Worm (Caenorhabditis elegans) whole organism, L4/young adult: ENCODE data around the gene F52H2.1.

ENCODE experiments used
- W03F9.2 ChIP-seq: fragments of 150-350 bp; optimal IDR thresholded peaks from 2 replicates; lab custom pipeline; 2014; ENCODE audit warnings: missing biosample characterization, missing genetic modification characterization
- dao-5 ChIP-seq: sonication (generic microtip); optimal IDR thresholded peaks from 2 replicates; lab custom pipeline; 2016; ENCODE audit warnings: missing genotype, missing genetic modification characterization, moderate library complexity, missing compliant biosample characterization
- him-1 ChIP-seq: sonication (generic microtip); optimal IDR thresholded peaks from 2 replicates; lab custom pipeline; 2016; ENCODE audit warnings: missing genotype, missing genetic modification reagents, missing genetic modification characterization, missing compliant biosample characterization

The F52H2.1 gene

DNA sequence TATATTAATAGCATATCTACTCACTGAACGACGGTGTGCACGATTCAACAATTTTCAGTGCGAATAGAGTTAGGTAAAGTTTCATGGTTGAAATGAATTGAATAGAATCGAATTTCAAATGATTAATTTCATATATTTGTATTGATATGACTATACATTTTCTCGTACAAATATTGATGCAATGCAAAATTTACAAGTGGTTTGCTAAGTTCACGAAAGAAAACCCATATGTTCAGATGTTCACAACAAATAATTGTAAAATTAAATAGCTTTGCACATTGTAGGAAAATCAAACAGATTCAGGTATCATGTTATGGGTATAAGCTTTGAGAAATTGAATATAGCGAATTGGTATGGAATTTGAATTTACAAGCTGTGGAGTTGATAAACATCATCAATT lies 12.8 kb downstream of the F52H2.1 start, which contains the start of gene H01M10.2:
H01M10.2 (minus strand) TSS at position 101 of the 400 bp plus-strand sequence.
- no peak for TF ChIP-seq him-1 (tag; lab: Kevin White, UChicago)
- no peak for TF ChIP-seq dao-5 (tag; lab: Kevin White, UChicago)
- TF ChIP-seq W03F9.2 = no peak

DNA sequence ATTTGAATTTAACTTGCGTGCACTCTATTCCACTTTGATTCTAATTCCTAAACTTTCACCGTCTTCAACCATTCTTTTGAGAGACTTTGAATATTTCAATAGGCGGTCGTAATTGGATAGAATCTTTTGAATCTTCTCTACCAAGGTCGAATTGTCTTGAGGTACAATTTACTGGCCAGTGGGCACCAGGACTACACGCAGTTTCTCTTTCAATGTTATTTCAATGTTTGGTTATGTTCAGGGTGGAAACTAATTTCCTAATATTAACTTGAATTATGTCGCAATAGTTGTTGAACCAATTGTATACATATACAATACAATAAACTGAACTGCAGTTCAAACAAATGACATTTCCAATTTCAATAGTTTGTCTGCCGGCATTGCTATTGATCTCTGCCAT lies 15.1 kb downstream of the F52H2.1 start:
- TF ChIP-seq him-1 (tag; lab: Kevin White, UChicago) = no peak
- no peak for TF ChIP-seq W03F9.2
- no peak for TF ChIP-seq dao-5 (tag; lab: Kevin White, UChicago)

DNA sequence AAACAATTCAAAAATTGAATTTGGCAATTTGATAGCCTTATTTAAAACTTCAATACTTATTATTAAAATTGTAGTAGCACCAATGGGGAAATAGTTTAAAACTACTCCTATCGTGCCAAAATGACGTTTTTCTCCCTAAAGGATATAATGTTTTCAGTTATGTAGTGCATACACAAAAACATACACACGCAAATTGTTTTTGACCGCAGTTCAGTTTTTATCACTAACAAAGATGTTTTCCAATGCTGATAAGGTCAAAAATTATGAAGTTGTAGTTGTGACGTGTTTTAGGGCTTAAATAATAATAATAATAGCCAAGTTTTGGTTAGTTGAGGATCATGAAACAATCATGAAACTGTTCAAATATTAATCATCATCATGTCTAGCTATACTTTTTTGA lies 17.1 kb downstream of the F52H2.1 start:
- TF ChIP-seq dao-5 (tag; lab: Kevin White, UChicago) = no peak
- TF ChIP-seq him-1 (tag; lab: Kevin White, UChicago) = no peak
- TF ChIP-seq W03F9.2 = no peak

DNA sequence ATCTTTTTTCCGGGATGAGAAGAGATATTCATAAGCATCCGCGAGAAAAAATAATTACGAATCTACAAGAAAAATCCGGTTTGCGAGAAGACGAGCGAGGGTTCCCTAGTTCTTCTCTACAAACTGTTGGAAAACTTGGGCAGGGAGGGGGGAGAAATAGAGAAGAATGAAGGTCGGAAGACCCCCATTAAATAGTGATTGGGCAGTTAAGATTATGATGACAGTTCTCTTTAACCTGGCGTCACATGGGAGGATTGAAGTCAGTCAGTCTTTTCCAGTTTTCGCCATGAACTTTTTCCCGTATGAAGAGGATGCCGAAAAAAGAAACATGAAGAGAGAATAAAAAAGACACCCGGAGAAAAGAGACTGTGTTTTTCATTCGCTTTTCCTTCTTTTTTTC lies 17.9 kb downstream of the F52H2.1 start:
- no peak for TF ChIP-seq dao-5 (tag; lab: Kevin White, UChicago)
- TF ChIP-seq him-1 (tag; lab: Kevin White, UChicago) = no peak
- no peak for TF ChIP-seq W03F9.2

DNA sequence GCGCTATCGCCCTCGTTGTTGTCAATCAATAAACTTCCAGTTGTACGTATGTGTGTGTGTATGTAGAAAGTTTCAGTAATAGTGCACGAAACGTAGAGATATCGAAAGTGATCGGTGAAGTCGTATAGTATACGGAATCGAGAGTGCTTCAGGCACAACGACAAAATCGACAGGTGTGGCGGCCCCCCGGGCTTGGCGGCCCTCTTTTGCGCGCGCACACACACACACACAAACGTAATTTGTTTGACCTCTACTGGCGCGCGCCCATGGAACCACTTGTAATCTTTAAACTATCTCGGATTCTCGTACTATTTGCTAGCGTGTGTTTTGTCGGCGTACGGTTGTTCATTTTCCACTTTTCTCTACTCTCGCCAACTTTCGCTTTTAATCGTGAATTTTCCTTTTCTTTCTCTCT lies 18.7 kb downstream of the F52H2.1 start:
- no peak for TF ChIP-seq dao-5 (tag; lab: Kevin White, UChicago)
- no peak for TF ChIP-seq him-1 (tag; lab: Kevin White, UChicago)
- TF ChIP-seq W03F9.2 = no peak

DNA sequence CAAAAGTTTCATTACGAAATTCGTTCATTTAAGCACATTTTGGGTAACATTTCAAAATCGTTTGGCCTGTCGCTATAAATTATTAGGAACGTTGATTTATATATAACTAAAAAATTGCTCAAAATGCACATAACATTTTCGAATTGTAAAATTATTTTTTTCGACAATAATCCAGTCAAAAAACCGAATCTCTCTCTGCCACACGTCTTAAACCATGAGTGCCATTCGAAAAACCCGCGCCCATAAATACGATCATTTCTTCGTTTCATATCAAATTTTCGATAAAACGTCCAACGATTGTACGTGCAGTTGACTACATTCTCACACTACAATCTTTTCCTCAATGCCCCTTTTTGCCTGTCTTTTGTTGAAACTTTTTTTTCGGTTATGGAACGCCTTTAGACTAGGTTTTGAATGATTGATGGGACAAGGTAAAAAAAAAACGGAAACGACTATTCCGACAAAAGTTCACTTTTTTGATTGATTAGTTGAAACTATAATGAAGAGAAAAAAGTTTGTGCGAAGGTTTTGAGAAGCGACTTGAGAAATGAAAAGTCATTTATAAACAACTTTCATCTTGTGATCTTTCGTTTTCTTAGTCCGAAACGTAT lies 19.9 kb downstream of the F52H2.1 start:
- TF ChIP-seq dao-5 (tag; lab: Kevin White, UChicago) = no peak
- TF ChIP-seq W03F9.2 = no peak
- no peak for TF ChIP-seq him-1 (tag; lab: Kevin White, UChicago)

DNA sequence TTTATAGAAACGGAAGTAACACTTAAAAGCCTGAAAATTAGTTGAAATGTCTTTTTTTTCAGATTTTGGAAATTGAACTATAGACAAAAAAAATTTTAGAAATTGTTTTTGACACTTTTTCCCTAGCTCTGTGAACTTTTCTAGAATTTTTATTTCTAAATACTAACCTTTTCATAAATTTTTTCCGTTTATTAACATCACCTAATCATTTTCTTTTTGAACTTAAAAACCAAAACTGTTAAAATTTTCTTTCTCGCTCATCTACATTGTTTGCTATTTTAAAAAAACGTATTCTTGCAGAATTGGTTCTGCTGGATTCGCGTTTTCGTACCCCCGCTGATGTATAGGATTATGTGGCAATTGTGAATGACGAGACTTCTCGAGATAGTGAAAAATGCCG lies 20.8 kb downstream of the F52H2.1 start, which contains the start of the genes nhr-40 and T03G6.7:
nhr-40 (plus strand) TSS at position 301 of the 400 bp plus-strand sequence.
T03G6.7 (plus strand) TSS at position 337 of the 400 bp plus-strand sequence.
- TF ChIP-seq dao-5 (tag; lab: Kevin White, UChicago) (no peak), him-1 (tag; lab: Kevin White, UChicago) (no peak), W03F9.2 (no peak)

DNA sequence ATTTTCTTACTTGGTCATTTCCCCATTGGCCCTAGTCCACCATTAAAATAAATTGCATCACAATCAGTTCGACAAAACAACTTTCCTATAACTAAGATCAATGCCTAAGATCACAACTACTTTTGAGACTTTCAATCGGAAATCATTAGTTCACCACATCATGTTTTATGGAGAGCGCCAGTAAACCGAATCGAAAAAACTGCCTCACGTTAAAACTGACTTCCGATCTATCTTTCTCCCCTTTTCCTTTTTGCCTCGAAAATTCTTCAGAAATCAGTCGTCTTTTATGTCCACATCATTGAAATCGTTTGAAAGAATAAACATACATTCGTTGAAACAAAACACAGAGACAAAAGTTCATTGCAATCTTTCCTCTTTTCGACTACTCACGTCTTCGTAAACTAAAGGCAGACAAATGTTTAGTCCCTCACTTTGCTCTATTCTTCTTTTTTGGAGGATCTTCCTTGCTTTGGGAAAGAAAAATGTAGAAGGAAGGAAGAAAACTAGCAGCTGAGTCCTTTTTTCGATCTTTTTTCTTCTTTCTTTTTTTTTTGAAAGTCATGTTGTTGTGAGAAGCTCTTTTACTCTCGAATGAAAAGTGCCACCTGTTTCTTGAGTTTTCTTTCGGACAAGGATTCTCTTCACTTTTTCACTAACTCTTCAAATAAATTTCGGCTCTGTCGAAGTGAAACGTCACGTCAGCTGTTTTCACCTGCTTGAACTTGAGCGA lies 22.3 kb downstream of the F52H2.1 start:
- TF ChIP-seq him-1 (tag; lab: Kevin White, UChicago) (peak; percentile 36), W03F9.2 (no peak), dao-5 (tag; lab: Kevin White, UChicago) (no peak)

DNA sequence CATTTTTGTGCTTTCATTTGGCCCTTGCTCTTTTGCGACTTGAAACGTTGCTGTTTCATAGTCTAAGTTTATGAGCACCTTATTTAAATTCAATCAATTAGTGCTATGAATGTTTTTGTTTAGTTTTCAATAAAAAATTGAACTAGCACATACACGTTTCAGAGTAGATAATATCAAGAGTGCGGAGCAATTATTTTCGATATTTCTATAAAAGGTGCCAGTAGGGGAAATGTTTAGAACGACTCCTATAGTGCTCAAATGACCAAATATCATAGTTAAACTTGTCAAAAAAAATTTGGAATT lies 22.8 kb downstream of the F52H2.1 start:
- TF ChIP-seq him-1 (tag; lab: Kevin White, UChicago) = no peak
- TF ChIP-seq W03F9.2 = no peak
- TF ChIP-seq dao-5 (tag; lab: Kevin White, UChicago) = no peak

DNA sequence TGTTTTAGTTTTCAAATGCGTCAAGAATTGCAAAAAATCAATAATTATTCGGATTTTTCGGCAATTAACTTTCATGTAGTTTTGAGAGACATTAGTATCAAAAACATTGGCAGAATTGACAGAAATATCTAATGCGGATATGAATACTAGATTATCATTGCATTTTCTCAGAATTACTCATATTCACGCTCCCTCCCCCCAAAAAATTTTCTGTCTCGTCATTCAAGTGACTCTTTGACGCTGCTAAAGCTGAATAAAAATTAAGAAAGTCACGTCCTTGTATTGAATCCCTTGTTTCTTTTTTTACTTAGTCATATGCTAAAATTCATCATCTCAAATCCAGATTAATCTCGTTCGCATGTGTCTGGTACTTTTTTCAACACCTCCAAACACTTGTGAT lies 23.7 kb downstream of the F52H2.1 start:
- TF ChIP-seq W03F9.2 (no peak), him-1 (tag; lab: Kevin White, UChicago) (no peak), dao-5 (tag; lab: Kevin White, UChicago) (no peak)

DNA sequence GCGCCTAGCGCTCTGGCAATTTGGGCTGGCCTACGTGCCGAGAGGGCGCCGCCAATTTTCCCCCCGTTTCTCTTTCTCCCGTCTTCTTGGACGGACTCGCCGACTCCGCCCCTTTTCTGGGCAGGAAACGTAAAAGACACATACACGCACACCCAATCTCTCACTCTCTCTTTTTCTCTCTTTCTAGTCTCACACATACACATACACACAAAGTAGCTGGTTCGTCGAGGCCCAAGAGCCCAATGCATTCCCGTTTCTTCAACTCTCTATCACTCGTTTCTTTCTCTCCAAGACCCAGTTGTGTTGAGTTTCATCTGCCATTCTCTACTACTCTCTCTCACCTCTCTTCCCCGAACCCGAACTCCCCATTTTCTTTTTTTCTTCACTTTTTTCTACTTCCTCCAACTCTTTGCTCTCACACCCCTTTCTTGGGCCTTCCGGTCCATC lies 26.0 kb downstream of the F52H2.1 start:
- TF ChIP-seq him-1 (tag; lab: Kevin White, UChicago) = peak; percentile 79
- TF ChIP-seq dao-5 (tag; lab: Kevin White, UChicago) = no peak

DNA sequence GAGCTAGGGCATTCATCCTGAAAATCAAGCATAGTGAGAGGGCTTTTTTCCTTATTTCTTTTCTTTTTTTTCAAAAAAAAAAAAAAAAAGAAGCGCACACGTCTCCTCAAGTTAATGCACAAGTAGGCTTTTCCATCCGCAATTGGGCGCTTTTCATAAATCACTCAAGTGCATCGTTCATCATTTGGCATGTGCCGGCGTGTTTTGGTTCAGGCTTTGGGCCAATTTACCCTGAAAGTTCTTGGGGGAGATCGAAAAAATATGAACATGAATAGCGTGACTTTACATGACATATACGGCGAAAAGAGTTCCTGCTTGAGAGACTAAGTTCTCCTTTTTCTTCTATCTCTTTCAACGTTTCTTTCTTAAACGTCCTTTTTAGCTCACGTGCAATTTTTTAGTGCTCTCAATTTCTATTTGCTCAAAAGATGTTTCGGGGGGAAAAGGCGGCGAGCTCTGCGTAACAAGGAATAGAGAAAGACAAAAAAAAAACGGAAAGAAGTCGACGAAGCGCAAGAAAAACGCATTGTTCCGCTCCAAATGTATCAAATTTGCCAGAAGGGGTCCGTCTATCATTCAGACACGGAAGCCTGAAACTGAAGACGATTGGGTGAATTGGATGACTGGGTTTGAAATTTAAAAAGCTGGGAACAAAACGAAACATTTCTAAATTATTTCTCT lies 28.3 kb downstream of the F52H2.1 start:
- TF ChIP-seq him-1 (tag; lab: Kevin White, UChicago) (no peak), W03F9.2 (no peak), dao-5 (tag; lab: Kevin White, UChicago) (no peak)

DNA sequence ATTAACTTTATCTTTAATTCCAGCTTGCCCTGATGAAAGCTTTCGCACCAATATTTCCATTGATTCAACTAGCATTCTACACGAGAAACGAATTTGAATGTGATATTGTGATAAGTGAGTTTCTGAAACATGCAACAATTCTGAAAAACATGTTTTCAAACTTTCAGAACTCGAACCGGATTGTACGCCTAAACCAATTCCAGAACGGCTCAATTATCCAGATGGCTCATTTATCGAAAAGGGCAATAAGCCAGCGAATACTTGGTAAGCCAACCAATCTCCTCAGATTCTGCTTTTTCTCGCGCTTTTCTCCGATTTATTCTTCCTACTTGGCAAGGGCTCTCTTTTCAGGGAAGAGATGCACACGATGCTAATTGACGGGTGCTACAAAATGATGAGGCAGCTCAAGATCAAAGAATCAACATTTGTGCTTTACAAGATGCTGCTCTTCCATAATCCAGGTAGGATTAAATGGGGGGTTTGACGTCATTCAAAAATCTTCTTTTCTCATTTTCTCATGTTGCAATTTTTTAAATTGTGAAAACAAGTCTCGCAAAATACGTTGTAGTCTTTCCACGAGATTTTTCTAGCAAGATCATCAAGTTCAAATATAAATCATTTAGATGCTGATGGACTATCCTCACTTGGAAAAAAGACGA lies 31.6 kb downstream of the F52H2.1 start:
- TF ChIP-seq W03F9.2 (no peak), him-1 (tag; lab: Kevin White, UChicago) (peak; percentile 62), dao-5 (tag; lab: Kevin White, UChicago) (no peak)
